Worm (Caenorhabditis elegans) whole organism, midembryonic: Measurements from ENCODE around the gene F53B1.8.

Experiments used
- flt-1 ChIP-seq: fragments of 200-800 bp; sonication (Bioruptor generic); IDR thresholded peaks from 2 replicates; pipeline ENCODE4 v1.3.6; 2022; ENCODE audit warnings: missing genetic modification characterization, missing compliant biosample characterization
- klf-2 ChIP-seq: fragments of 200-800 bp; sonication (Bioruptor generic); conservative IDR thresholded peaks from 2 replicates; pipeline ENCODE4 v1.3.6; 2022; ENCODE audit warnings: missing genetic modification reagents, missing genetic modification characterization, missing compliant biosample characterization
- med-1 ChIP-seq: sonication (generic microtip); optimal IDR thresholded peaks from 2 replicates; lab custom pipeline; 2017; ENCODE audit warnings: missing genetic modification characterization, mild to moderate bottlenecking, missing compliant biosample characterization, antibody characterized with exemption, missing genetic modification reagents; ENCODE audit not compliant: insufficient read depth
- ref-1 ChIP-seq: fragments of 200-800 bp; sonication (Bioruptor generic); conservative IDR thresholded peaks from 2 replicates; pipeline ENCODE4 v1.3.6; 2022; ENCODE audit warnings: missing genetic modification reagents, missing genetic modification characterization, missing compliant biosample characterization
- tab-1 ChIP-seq: fragments of 200-800 bp; sonication (Bioruptor generic); IDR thresholded peaks from 2 replicates; pipeline ENCODE4 v1.3.6; 2022; ENCODE audit warnings: missing genetic modification characterization, missing compliant biosample characterization
- ztf-23 ChIP-seq: fragments of 200-800 bp; sonication (Bioruptor generic); IDR thresholded peaks from 2 replicates; pipeline ENCODE4 v1.3.6; 2022; ENCODE audit warnings: missing genetic modification reagents, missing genetic modification characterization, missing compliant biosample characterization

DNA sequence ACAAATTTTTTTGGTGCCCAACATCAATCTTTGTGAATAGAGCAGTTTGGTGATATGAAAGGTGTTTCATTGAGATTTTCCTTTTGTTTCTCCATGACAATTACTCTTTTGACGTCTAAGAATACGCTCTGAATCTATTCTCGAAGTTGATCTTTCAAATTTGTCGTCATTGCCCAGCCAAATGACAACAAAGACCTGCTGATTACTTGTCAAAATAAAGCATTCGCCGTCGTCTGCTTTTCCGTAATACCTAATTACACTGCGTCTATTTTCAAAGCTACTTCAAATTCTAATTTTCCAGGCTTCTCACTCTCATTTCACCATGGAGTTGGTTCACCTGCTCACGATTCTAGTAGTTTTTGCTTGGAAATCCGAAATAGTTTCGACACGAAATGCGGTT, 24.7 kb downstream of the F53B1.8 start, which contains the start of gene F53B1.3:
- TF ChIP-seq ref-1 (GFP tag; lab: Robert Waterston, UW) (no peak), tab-1 (no peak), ztf-23 (GFP tag; lab: Robert Waterston, UW) (no peak), flt-1 (no peak), med-1 (GFP tag; lab: Kevin White, UChicago) (no peak), klf-2 (GFP tag; lab: Robert Waterston, UW) (no peak)
